Worm (Caenorhabditis elegans): ENCODE results near the gene cest-26.

The cest-26 gene

ce11 chrX:4404717-4405116, 32.7 kb downstream of the cest-26 start:
- TF ChIP-seq nhr-12 (tag; optimal IDR thresholded peaks at IDR 0.05) (no peak), lin-14 (GFP tag; optimal IDR thresholded peaks at IDR 0.05) (peak; percentile 24), efl-1 (optimal IDR thresholded peaks at IDR 0.05) (no peak), efl-1 (GFP tag; optimal IDR thresholded peaks at IDR 0.05 in 1 of 2) (peak in 1 of 2 experiments; percentile 30), fkh-4 (tag; optimal IDR thresholded peaks at IDR 0.05; ENCODE audit: borderline replicate concordance) (no peak)

ce11 chrX:4402854-4403253, 34.6 kb downstream of the cest-26 start, which contains the start of gene D1079.1:
Gene D1079.1 (plus strand): TSS chrX:4403154.
- no peak for TF ChIP-seq tbx-2 (tag; optimal IDR thresholded peaks at IDR 0.05)
- no peak for TF ChIP-seq ets-5 (GFP tag; IDR thresholded peaks at IDR 0.05)
- no peak for TF ChIP-seq pax-3 (tag; optimal IDR thresholded peaks at IDR 0.05)
- TF ChIP-seq mdl-1 (tag; optimal IDR thresholded peaks at IDR 0.05), result no peak
- no peak for TF ChIP-seq sup-37 (GFP tag; optimal IDR thresholded peaks at IDR 0.05)
- no peak for TF ChIP-seq nhr-12 (tag; optimal IDR thresholded peaks at IDR 0.05)
- no peak for TF ChIP-seq Y116A8C.19 (tag; optimal IDR thresholded peaks at IDR 0.05; ENCODE audit: borderline replicate concordance)
- TF ChIP-seq nhr-20 (tag; optimal IDR thresholded peaks at IDR 0.05), result no peak
- TF ChIP-seq elt-3 (tag; optimal IDR thresholded peaks at IDR 0.05), result no peak
- TF ChIP-seq nhr-47 (tag; optimal IDR thresholded peaks at IDR 0.05), result no peak

- TF ChIP-seq tlp-1 (tag; optimal IDR thresholded peaks at IDR 0.05), result no peak
- no peak for TF ChIP-seq irx-1 (tag; optimal IDR thresholded peaks at IDR 0.05)
- TF ChIP-seq snpc-4 (tag; optimal IDR thresholded peaks at IDR 0.05), result no peak
Observed at ce11 chrX:4400296-4400695, 37.2 kb downstream of the cest-26 start.

ce11 chrX:4397460-4397859, 40.0 kb downstream of the cest-26 start:
- peak; percentile 55 for TF ChIP-seq fkh-10 (GFP tag; optimal IDR thresholded peaks at IDR 0.05)
- TF ChIP-seq ztf-11 (tag; optimal IDR thresholded peaks at IDR 0.05), result no peak
- TF ChIP-seq lin-14 (GFP tag; optimal IDR thresholded peaks at IDR 0.05), result peak; percentile 28
- no peak for TF ChIP-seq ama-1 (optimal IDR thresholded peaks at IDR 0.05)
- TF ChIP-seq ets-5 (GFP tag; IDR thresholded peaks at IDR 0.05), result no peak

- no peak for TF ChIP-seq mab-9 (GFP tag; IDR thresholded peaks at IDR 0.05)
- peak; percentile 62 for TF ChIP-seq lin-39 (tag; optimal IDR thresholded peaks at IDR 0.05)
- TF ChIP-seq fos-1 (tag; optimal IDR thresholded peaks at IDR 0.05), result peak; percentile 46
- TF ChIP-seq lir-3 (tag; optimal IDR thresholded peaks at IDR 0.05; ENCODE audit: poor library complexity), result peak; percentile 37
- no peak for TF ChIP-seq C04F5.9 (tag; optimal IDR thresholded peaks at IDR 0.05)
- TF ChIP-seq efl-3 (GFP tag; optimal IDR thresholded peaks at IDR 0.05), result peak; percentile 53
- TF ChIP-seq sox-4 (tag; optimal IDR thresholded peaks at IDR 0.05), result no peak
- no peak for TF ChIP-seq fkh-8 (tag; optimal IDR thresholded peaks at IDR 0.05)
- TF ChIP-seq blmp-1 (tag; optimal IDR thresholded peaks at IDR 0.05), result peak; percentile 26
- TF ChIP-seq F16B12.6 (tag; optimal IDR thresholded peaks at IDR 0.05), result peak; percentile 7
- peak; percentile 77 for TF ChIP-seq C16A3.4 (tag; optimal IDR thresholded peaks at IDR 0.05)
- TF ChIP-seq mef-2 (tag; optimal IDR thresholded peaks at IDR 0.05), result no peak
- TF ChIP-seq nhr-84 (tag; optimal IDR thresholded peaks at IDR 0.05), result no peak
- no peak for TF ChIP-seq ceh-90 (tag; optimal IDR thresholded peaks at IDR 0.05)
- TF ChIP-seq nhr-19 (GFP tag; conservative IDR thresholded peaks at IDR 0.05), result peak; percentile 74
- peak; percentile 51 to 68 for TF ChIP-seq lsy-2 (tag; optimal IDR thresholded peaks at IDR 0.05)
- TF ChIP-seq nhr-20 (tag; optimal IDR thresholded peaks at IDR 0.05), result peak; percentile 80
- peak; percentile 6 for TF ChIP-seq fkh-4 (tag; optimal IDR thresholded peaks at IDR 0.05; ENCODE audit: borderline replicate concordance)
- TF ChIP-seq vab-15 (tag; optimal IDR thresholded peaks at IDR 0.05), result no peak
- no peak for TF ChIP-seq hlh-17 (GFP tag; optimal IDR thresholded peaks at IDR 0.05; ENCODE audit: borderline replicate concordance)
- peak; percentile 39 for TF ChIP-seq snpc-4 (tag; optimal IDR thresholded peaks at IDR 0.05)
- TF ChIP-seq grh-1 (GFP tag; IDR thresholded peaks at IDR 0.05), result peak; percentile 54; the same call in 1 of the 2 replicates
- no peak for TF ChIP-seq aly-2 (tag; optimal IDR thresholded peaks at IDR 0.05)
- peak; percentile 29 for TF ChIP-seq sup-37 (GFP tag; optimal IDR thresholded peaks at IDR 0.05)
- TF ChIP-seq nhr-11 (tag; optimal IDR thresholded peaks at IDR 0.05), result no peak
- TF ChIP-seq elt-3 (tag; optimal IDR thresholded peaks at IDR 0.05), result peak in 3 of 6 experiments; percentile 34 to 73 (median 63)
- peak in 2 of 3 experiments; percentile 1 to 9 for TF ChIP-seq dpl-1 (GFP tag; optimal IDR thresholded peaks at IDR 0.05)
- no peak for TF ChIP-seq ama-1 (optimal IDR thresholded peaks at IDR 0.05)
- TF ChIP-seq zag-1 (tag; optimal IDR thresholded peaks at IDR 0.05), result no peak
Observed at ce11 chrX:4395073-4395850, 42.2 kb downstream of the cest-26 start.

All from whole organism, L1 larva.